Fruit fly (Drosophila melanogaster) whole organism, wandering third instar larva: ENCODE data around the gene tgo.

ENCODE experiments used
- Abd-B ChIP-seq: fragments of >200 bp; optimal IDR thresholded peaks from 2 replicates; lab custom pipeline; 2017; ENCODE audit warnings: missing biosample characterization, missing genetic modification characterization
- CG9705 ChIP-seq: fragments of 200-800 bp; sonication (Bioruptor generic); optimal IDR thresholded peaks from 2 replicates; lab custom pipeline; 2018; ENCODE audit warnings: missing biosample characterization, mild to moderate bottlenecking, missing genetic modification characterization
- Dif ChIP-seq: fragments of 200-275, 200-300 bp; sonication (Bioruptor generic); optimal IDR thresholded peaks from 2 replicates; lab custom pipeline; 2018; ENCODE audit warnings: missing biosample characterization, missing genetic modification characterization; ENCODE audit not compliant: partially characterized antibody
- GATAd ChIP-seq: sonication (Bioruptor generic); optimal IDR thresholded peaks from 2 replicates; lab custom pipeline; 2016; ENCODE audit warnings: missing biosample characterization, missing genetic modification characterization
- HLH106 ChIP-seq: fragments of 200-800 bp; optimal IDR thresholded peaks from 3 replicates; lab custom pipeline; 2019; ENCODE audit warnings: missing biosample characterization, mild to moderate bottlenecking, missing genetic modification characterization, moderate library complexity
- Hnf4 ChIP-seq: fragments of 200-800 bp; sonication (Bioruptor generic); optimal IDR thresholded peaks from 2 replicates; lab custom pipeline; 2016; ENCODE audit warnings: missing biosample characterization, mild to moderate bottlenecking, missing genetic modification characterization
- Hr78 ChIP-seq: fragments of >200 bp; optimal IDR thresholded peaks from 2 replicates; lab custom pipeline; 2017; ENCODE audit warnings: missing biosample characterization, missing genetic modification characterization
- Jra ChIP-seq: sonication (Bioruptor generic); optimal IDR thresholded peaks from 2 replicates; lab custom pipeline; 2016; ENCODE audit warnings: missing biosample characterization, missing genetic modification characterization
- Mio ChIP-seq: sonication (Bioruptor generic); optimal IDR thresholded peaks from 2 replicates; lab custom pipeline; 2016; ENCODE audit warnings: missing biosample characterization, missing genetic modification characterization
- Myc ChIP-seq: fragments of >200 bp; optimal IDR thresholded peaks from 2 replicates; lab custom pipeline; 2017
- OdsH ChIP-seq: fragments of 200-800 bp; sonication (Bioruptor generic); optimal IDR thresholded peaks from 2 replicates; lab custom pipeline; 2016; ENCODE audit warnings: missing biosample characterization, mild to moderate bottlenecking, missing genetic modification characterization
- Rel ChIP-seq, 2 experiments: fragments of 200-800 bp; sonication (Bioruptor generic) in 1 of 2; optimal IDR thresholded peaks; 2 replicates in 1 of 2; 3 replicates in 1 of 2; lab custom pipeline; 2016 to 2019; ENCODE audit warnings: mild to moderate bottlenecking in 2 of 2, missing biosample characterization in 2 of 2, missing genetic modification characterization in 2 of 2, moderate library complexity in 1 of 2
- Sp1 ChIP-seq: fragments of 200-800 bp; sonication (Bioruptor generic); optimal IDR thresholded peaks from 3 replicates; lab custom pipeline; 2019; ENCODE audit warnings: missing biosample characterization, mild to moderate bottlenecking, missing genetic modification characterization, moderate library complexity
- Vsx2 ChIP-seq: fragments of 200-300, 225-300 bp; sonication (Bioruptor generic); optimal IDR thresholded peaks from 2 replicates; lab custom pipeline; 2018; ENCODE audit warnings: missing biosample characterization, missing genetic modification characterization; ENCODE audit not compliant: partially characterized antibody
- br ChIP-seq: fragments of 200-800 bp; sonication (Bioruptor generic); optimal IDR thresholded peaks from 2 replicates; lab custom pipeline; 2016; ENCODE audit warnings: missing biosample characterization, missing genetic modification characterization
- brk ChIP-seq: fragments of 200-800 bp; sonication (Bioruptor generic); optimal IDR thresholded peaks from 2 replicates; lab custom pipeline; 2016; ENCODE audit warnings: missing biosample characterization, mild to moderate bottlenecking, missing genetic modification characterization
- dsf ChIP-seq: sonication (Bioruptor generic); optimal IDR thresholded peaks from 2 replicates; lab custom pipeline; 2016; ENCODE audit warnings: missing biosample characterization, missing genetic modification characterization, borderline replicate concordance
- ey ChIP-seq: fragments of 200-800 bp; sonication (Bioruptor generic); optimal IDR thresholded peaks from 2 replicates; lab custom pipeline; 2016; ENCODE audit warnings: missing biosample characterization, missing genetic modification characterization
- foxo ChIP-seq, 2 experiments: fragments of 200-800 bp; sonication (Bioruptor generic); optimal IDR thresholded peaks; 2 replicates in 1 of 2; 3 replicates in 1 of 2; lab custom pipeline; 2016 to 2017; ENCODE audit warnings: missing biosample characterization in 2 of 2, missing genetic modification characterization in 2 of 2
- fru ChIP-seq: fragments of 200-800 bp; sonication (Bioruptor generic); optimal IDR thresholded peaks from 3 replicates; lab custom pipeline; 2016; ENCODE audit warnings: missing biosample characterization, mild to moderate bottlenecking, missing genetic modification characterization
- h ChIP-seq: fragments of 200-800 bp; sonication (Bioruptor generic); optimal IDR thresholded peaks from 3 replicates; lab custom pipeline; 2016; ENCODE audit warnings: missing biosample characterization, mild to moderate bottlenecking, missing genetic modification characterization
- jim ChIP-seq: fragments of 175-275, 200-325 bp; sonication (Bioruptor generic); optimal IDR thresholded peaks from 2 replicates; lab custom pipeline; 2016; ENCODE audit warnings: missing biosample characterization, mild to moderate bottlenecking, missing genetic modification characterization
- pan ChIP-seq: fragments of >200 bp; optimal IDR thresholded peaks from 2 replicates; lab custom pipeline; 2017
- psq ChIP-seq: fragments of 200-800 bp; sonication (Bioruptor generic); optimal IDR thresholded peaks from 3 replicates; lab custom pipeline; 2017; ENCODE audit warnings: missing biosample characterization, mild to moderate bottlenecking, missing genetic modification characterization, moderate library complexity
- sage ChIP-seq: fragments of 200-800 bp; sonication (Bioruptor generic); optimal IDR thresholded peaks from 2 replicates; lab custom pipeline; 2016; ENCODE audit warnings: missing biosample characterization, mild to moderate bottlenecking, missing genetic modification characterization
- usp ChIP-seq: fragments of >200 bp; optimal IDR thresholded peaks from 2 replicates; lab custom pipeline; 2017; ENCODE audit warnings: missing biosample characterization, missing genetic modification characterization
- woc ChIP-seq: sonication (Bioruptor generic); optimal IDR thresholded peaks from 2 replicates; lab custom pipeline; 2016; ENCODE audit warnings: missing biosample characterization, mild to moderate bottlenecking, missing genetic modification characterization

tgo gene

DNA sequence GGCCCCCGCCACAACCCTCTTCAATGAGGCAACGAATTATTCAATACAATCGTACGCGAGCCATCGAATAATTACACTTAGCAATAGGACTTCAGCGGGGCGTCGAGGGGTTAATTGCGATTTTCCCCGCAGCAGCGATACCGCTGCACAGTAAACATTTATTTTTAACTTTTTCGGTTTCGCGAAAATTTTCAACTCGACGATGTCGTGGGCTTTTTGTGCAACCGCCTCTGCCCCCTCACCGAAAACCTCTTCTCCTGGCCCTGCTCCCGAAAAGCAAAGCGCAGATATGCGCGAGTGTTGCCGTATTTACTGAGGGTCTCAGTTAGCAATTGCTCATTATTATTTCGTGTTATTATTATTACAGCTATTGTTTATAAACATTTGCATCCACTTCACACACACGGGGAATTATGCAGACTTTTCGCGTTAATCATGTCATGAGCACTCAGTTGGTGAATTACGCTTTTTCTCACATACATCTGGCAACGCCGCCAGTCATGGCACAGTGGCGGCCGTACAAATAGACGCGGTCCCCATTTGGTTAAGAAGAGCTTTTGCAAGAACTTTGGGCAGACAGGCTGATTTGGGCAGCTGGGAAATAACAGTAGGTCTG is 5.9 kb downstream of the tgo start (continued):
- TF ChIP-seq Sp1 (GFP tag; lab: Kevin White, UChicago) (peak; percentile 65), fru (GFP tag; lab: Kevin White, UChicago) (peak; percentile 74), br (GFP tag; lab: Kevin White, UChicago) (no peak), ey (GFP tag; lab: Kevin White, UChicago) (peak; percentile 82), brk (no peak)

DNA sequence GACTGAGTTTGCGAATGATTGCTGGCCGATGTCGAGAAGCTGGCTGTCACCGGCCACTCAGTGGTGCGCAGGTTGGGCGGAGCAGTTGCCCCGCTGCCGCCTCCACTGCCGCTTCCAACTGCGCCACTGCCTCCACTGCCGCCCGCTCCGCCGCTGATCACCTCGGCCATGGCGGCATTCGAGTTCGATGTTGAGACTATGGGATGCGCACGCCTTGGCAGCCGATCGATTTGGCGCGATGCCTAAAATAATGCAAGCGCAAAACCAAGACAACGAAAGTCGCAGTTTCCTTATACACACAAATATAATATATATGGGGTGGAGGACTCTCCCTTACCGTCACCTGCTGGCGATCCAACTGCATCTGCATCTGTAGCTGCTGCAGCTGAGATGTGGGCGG is 8.1 kb downstream of the tgo start:
- no peak for TF ChIP-seq GATAd (GFP tag; lab: Kevin White, UChicago)
- TF ChIP-seq brk: no peak
- TF ChIP-seq woc (GFP tag; lab: Kevin White, UChicago): no peak
- no peak for TF ChIP-seq CG9705
- TF ChIP-seq Dif (GFP tag; lab: Kevin White, UChicago): no peak
- no peak for TF ChIP-seq psq (GFP tag; lab: Kevin White, UChicago)
- TF ChIP-seq sage (GFP tag; lab: Kevin White, UChicago): no peak
- TF ChIP-seq pan (lab: Kevin White, UChicago): no peak
- TF ChIP-seq br (GFP tag; lab: Kevin White, UChicago): no peak
- no peak for TF ChIP-seq Myc
- no peak for TF ChIP-seq Sp1 (GFP tag; lab: Kevin White, UChicago)
- TF ChIP-seq usp (GFP tag; lab: Kevin White, UChicago): no peak

DNA sequence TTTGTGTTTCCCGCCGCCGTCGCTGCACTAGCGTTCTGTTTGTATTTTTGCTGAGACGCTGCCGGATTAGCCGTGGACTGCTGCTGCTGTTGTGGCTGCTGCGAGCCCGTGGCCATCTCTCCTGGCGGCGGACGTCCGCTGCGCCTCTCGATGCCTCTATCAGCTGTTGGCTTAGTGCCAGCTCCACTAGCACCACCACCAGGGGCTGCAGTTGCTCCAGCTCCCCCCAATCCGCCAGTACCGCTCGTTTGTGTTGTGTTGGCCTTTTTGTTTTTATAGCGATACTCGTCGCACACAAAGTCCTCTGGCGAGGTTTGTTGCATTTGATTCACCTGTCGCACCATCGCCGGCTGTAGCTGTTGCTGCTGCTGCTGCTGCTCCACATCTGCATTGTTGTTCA is 9.1 kb downstream of the tgo start:
- TF ChIP-seq ey (GFP tag; lab: Kevin White, UChicago) (no peak), Jra (GFP tag; lab: Kevin White, UChicago) (no peak), Dif (GFP tag; lab: Kevin White, UChicago) (no peak), fru (GFP tag; lab: Kevin White, UChicago) (no peak), OdsH (GFP tag; lab: Kevin White, UChicago) (no peak), Hnf4 (GFP tag; lab: Kevin White, UChicago) (no peak), h (no peak), HLH106 (tag; lab: Kevin White, UChicago) (no peak), usp (GFP tag; lab: Kevin White, UChicago) (no peak), Mio (no peak), Hr78 (no peak), Vsx2 (GFP tag; lab: Kevin White, UChicago) (no peak), jim (GFP tag; lab: Kevin White, UChicago) (no peak), Rel (GFP tag; optimal IDR thresholded peaks at IDR 0.05; lab: Kevin White, UChicago) (no peak), Rel (tag; optimal IDR thresholded peaks at IDR 0.05; lab: Kevin White, UChicago) (no peak), Abd-B (GFP tag; lab: Kevin White, UChicago) (no peak), foxo (GFP tag; optimal IDR thresholded peaks at IDR 0.05; lab: Kevin White, UChicago) (no peak), psq (GFP tag; lab: Kevin White, UChicago) (no peak), dsf (GFP tag; lab: Kevin White, UChicago) (no peak)

DNA sequence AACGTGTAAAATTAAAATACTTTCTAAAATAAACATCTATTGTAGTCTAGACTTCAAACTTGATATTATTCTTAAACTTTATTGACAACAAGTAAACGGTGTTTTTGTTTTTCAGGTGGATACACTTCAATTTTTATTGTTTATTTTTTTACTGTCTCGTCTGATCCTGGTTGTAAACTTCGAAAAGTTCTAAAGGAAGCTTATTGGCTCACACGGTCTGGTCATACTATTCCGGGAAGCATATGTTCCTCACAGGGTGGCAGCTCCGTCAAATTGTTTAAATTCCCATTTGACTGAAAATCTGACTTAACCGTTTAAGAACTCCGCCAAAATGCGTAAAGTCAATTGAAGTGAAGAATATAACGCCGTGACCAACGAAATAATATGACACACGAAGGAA is 11.6 kb downstream of the tgo start, which contains the start of gene CG11983:
TSS of gene CG11983 (plus strand) at position 120 of the 400 bp plus-strand sequence.
- TF ChIP-seq Myc: peak; percentile 28
- TF ChIP-seq h: no peak
- no peak for TF ChIP-seq jim (GFP tag; lab: Kevin White, UChicago)

DNA sequence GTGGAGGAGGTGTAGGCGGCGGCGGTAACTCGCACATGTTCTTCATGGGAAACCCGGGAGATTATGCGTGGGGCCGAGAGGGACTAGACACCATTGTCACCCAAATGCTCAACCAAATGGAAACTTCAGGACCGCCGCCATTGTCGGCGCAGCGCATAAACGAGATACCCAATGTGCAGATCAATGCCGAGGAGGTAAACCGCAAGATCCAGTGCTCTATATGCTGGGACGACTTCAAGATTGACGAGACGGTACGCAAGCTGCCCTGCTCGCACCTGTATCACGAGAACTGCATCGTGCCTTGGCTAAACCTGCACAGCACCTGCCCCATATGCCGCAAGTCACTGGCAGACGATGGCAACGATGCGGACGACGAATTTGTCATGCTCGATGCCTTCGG is 12.6 kb downstream of the tgo start:
- no peak for TF ChIP-seq pan (lab: Kevin White, UChicago)
- no peak for TF ChIP-seq ey (GFP tag; lab: Kevin White, UChicago)
- TF ChIP-seq Dif (GFP tag; lab: Kevin White, UChicago): no peak
- no peak for TF ChIP-seq woc (GFP tag; lab: Kevin White, UChicago)
- no peak for TF ChIP-seq sage (GFP tag; lab: Kevin White, UChicago)

DNA sequence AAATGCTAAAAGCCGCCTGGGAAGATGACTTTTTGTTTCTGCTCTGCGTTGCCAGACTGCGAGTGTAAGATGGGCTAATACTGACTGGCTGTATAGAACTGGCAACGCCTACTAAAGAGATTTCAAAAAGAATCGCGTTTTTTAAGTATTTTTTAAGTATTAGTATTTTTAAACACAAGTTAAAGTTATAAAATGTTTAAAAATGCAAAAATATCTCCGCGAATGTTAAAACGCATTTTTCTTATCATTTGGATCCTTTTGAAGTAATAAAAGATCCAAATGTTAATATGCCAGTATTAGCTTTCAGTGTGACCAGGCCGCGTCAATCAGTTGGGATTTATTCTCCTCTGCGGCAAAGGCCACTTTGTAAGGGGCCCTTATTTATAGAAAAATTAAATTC is 13.7 kb downstream of the tgo start, which contains the start of the genes Prosbeta3 and Iru:
TSS of gene Prosbeta3 (minus strand) at position 98 of the 400 bp plus-strand sequence.
TSS of gene Iru (plus strand) at position 328 of the 400 bp plus-strand sequence.
- no peak for TF ChIP-seq h
- peak; percentile 7 for TF ChIP-seq Myc
- TF ChIP-seq Rel (GFP tag; optimal IDR thresholded peaks at IDR 0.05; lab: Kevin White, UChicago): no peak
- peak; percentile 21 for TF ChIP-seq Rel (tag; optimal IDR thresholded peaks at IDR 0.05; lab: Kevin White, UChicago)
